Worm (Caenorhabditis elegans) whole organism, early embryonic: ENCODE data around the gene mai-1.

ENCODE experiments used
- B0310.2 ChIP-seq: sonication (generic microtip); optimal IDR thresholded peaks from 2 replicates; lab custom pipeline; 2016; ENCODE audit warnings: mild to moderate bottlenecking, missing genetic modification characterization, missing compliant biosample characterization
- F13C5.2 ChIP-seq: sonication (generic microtip); optimal IDR thresholded peaks from 2 replicates; lab custom pipeline; 2017; ENCODE audit warnings: mild to moderate bottlenecking, missing genetic modification characterization, inconsistent platforms, missing compliant biosample characterization
- aly-1 ChIP-seq: sonication (generic microtip); optimal IDR thresholded peaks from 2 replicates; lab custom pipeline; 2016; ENCODE audit warnings: missing genetic modification characterization, missing compliant biosample characterization
- ama-1 ChIP-seq: fragments of 150-350 bp; optimal IDR thresholded peaks from 2 replicates; lab custom pipeline; 2014
- ceh-13 ChIP-seq: fragments of 200-800 bp; sonication (Bioruptor generic); optimal IDR thresholded peaks from 2 replicates; lab custom pipeline; 2018; ENCODE audit warnings: mild to moderate bottlenecking, missing genetic modification characterization, missing compliant biosample characterization
- ceh-36 ChIP-seq: sonication (generic microtip); optimal IDR thresholded peaks from 2 replicates; lab custom pipeline; 2016; ENCODE audit warnings: missing genetic modification characterization, inconsistent platforms, missing compliant biosample characterization
- ets-7 ChIP-seq: sonication (generic microtip); optimal IDR thresholded peaks from 2 replicates; lab custom pipeline; 2016; ENCODE audit warnings: missing genotype, missing genetic modification characterization, missing compliant biosample characterization
- flt-1 ChIP-seq: fragments of 200-800 bp; sonication (Bioruptor generic); IDR thresholded peaks from 2 replicates; pipeline ENCODE4 v1.3.6; 2022; ENCODE audit warnings: missing genetic modification characterization, missing compliant biosample characterization
- hmbx-1 ChIP-seq: sonication (generic microtip); optimal IDR thresholded peaks from 2 replicates; lab custom pipeline; 2016; ENCODE audit warnings: mild to moderate bottlenecking, missing genetic modification characterization, missing compliant biosample characterization
- hmg-4 ChIP-seq: fragments of 200-800 bp; sonication (Bioruptor generic); optimal IDR thresholded peaks from 2 replicates; lab custom pipeline; 2018; ENCODE audit warnings: mild to moderate bottlenecking, missing genetic modification characterization, missing compliant biosample characterization
- hnd-1 ChIP-seq: sonication (generic microtip); optimal IDR thresholded peaks from 2 replicates; lab custom pipeline; 2016; ENCODE audit warnings: missing genetic modification characterization, missing compliant biosample characterization
- pes-1 ChIP-seq: fragments of 200-800 bp; sonication (Bioruptor generic); IDR thresholded peaks from 2 replicates; pipeline ENCODE4 v1.3.6; 2022; ENCODE audit warnings: missing genetic modification reagents, missing genetic modification characterization, missing compliant biosample characterization
- scrt-1 ChIP-seq: fragments of 200-800 bp; sonication (Bioruptor generic); IDR thresholded peaks from 2 replicates; pipeline ENCODE4 v1.3.6; 2022; ENCODE audit warnings: missing genetic modification characterization, missing compliant biosample characterization
- sea-1 ChIP-seq: fragments of 200-800 bp; sonication (Bioruptor generic); conservative IDR thresholded peaks from 2 replicates; pipeline ENCODE4 v1.3.6; 2022; ENCODE audit warnings: missing genetic modification characterization, missing compliant biosample characterization
- tbx-11 ChIP-seq: fragments of 200-800 bp; sonication (Bioruptor generic); IDR thresholded peaks from 2 replicates; pipeline ENCODE4 v1.3.6; 2022; ENCODE audit warnings: missing genetic modification characterization, missing compliant biosample characterization
- tbx-37 ChIP-seq: fragments of 200-800 bp; sonication (Bioruptor generic); conservative IDR thresholded peaks from 2 replicates; pipeline ENCODE4 v1.3.6; 2022; ENCODE audit warnings: missing genetic modification reagents, missing genetic modification characterization, missing compliant biosample characterization
- tra-4 ChIP-seq: sonication (generic microtip); optimal IDR thresholded peaks from 2 replicates; lab custom pipeline; 2017; ENCODE audit warnings: missing genetic modification characterization, missing compliant biosample characterization

mai-1 gene

DNA sequence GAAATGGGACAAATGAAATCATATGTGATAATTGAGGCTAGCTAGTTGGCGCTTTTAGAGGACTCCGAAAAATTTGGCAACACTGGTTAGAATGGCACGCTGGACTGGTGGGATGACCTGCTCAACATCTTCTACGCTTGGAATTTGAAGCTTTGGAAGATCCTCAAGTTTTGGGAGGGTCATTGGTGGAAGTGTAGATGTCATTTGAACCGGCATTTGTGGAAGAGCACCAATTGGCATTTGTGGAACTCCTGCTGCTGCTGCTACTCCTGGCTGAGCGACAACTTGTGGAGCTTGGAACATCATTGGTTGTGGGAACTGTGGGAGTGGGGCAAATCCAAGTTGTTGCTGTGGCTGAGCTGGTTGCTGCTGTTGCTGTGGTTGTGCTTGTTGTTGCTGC, 23.9 kb downstream of the mai-1 start:
- TF ChIP-seq scrt-1 (GFP tag; lab: Robert Waterston, UW) (no peak), hmbx-1 (no peak), F13C5.2 (tag; lab: Kevin White, UChicago) (no peak), hnd-1 (no peak), B0310.2 (tag; lab: Kevin White, UChicago) (no peak), ceh-36 (tag; lab: Kevin White, UChicago) (no peak), tbx-11 (GFP tag; lab: Robert Waterston, UW) (no peak), hmg-4 (GFP tag; lab: Kevin White, UChicago) (no peak)

DNA sequence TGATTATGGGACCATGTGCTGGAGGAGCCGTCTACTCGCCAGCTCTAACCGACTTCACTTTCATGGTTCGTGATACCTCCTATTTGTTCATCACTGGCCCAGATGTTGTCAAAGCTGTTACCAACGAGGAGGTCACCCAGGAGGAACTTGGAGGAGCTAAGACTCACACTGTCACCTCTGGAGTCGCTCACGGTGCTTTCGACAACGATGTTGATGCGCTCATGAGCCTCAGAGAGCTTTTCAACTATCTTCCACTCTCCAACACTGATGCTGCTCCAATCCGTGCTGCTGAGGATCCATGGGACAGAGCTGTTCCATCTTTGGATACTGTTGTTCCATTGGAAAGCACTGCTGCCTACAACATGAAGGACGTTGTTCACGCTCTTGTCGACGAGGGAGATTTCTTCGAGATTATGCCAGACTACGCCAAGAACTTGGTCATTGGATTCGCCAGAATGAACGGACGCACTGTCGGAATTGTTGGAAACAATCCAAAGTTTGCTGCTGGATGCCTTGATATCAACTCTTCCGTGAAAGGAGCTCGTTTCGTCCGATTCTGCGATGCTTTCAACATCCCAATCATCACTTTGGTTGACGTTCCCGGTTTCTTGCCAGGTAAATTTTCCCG, 25.2 kb downstream of the mai-1 start:
- no peak for TF ChIP-seq ceh-36 (tag; lab: Kevin White, UChicago)
- TF ChIP-seq ets-7 (tag; lab: Kevin White, UChicago): no peak
- TF ChIP-seq F13C5.2 (tag; lab: Kevin White, UChicago): no peak
- no peak for TF ChIP-seq ceh-13
- no peak for TF ChIP-seq tbx-11 (GFP tag; lab: Robert Waterston, UW)
- no peak for TF ChIP-seq hmbx-1
- TF ChIP-seq flt-1 (GFP tag; lab: Robert Waterston, UW): no peak
- TF ChIP-seq pes-1: no peak
- no peak for TF ChIP-seq scrt-1 (GFP tag; lab: Robert Waterston, UW)
- TF ChIP-seq aly-1 (tag; lab: Kevin White, UChicago): no peak
- TF ChIP-seq tbx-37 (GFP tag; lab: Robert Waterston, UW): no peak
- TF ChIP-seq hnd-1: no peak
- no peak for TF ChIP-seq tra-4 (tag; lab: Kevin White, UChicago)
- no peak for TF ChIP-seq ama-1
- TF ChIP-seq B0310.2 (tag; lab: Kevin White, UChicago): no peak
- no peak for TF ChIP-seq sea-1 (GFP tag; lab: Robert Waterston, UW)

DNA sequence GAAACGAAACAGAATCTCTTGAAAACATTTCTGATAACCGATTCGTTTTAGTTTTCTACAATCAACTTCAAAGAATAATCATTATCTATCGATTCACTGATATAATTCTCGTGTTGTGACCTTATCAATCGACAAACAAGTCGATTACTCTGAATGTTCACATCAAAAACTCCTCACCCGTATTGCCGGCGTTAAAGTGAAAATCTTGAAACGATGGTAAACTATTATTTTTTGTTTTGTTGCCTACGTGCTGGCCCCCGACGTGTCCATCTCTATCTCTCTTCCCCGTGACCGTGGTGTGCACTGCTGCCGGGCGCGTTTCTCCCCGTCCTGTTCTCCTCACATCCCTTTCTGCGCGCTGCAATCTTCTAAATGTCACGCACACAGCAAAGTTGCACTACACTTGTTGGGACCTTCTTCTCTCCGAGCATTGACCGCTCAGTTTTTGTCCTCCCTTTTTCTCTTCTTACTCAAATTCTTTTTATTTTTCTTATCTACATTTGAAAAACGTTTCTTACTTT, 26.4 kb downstream of the mai-1 start:
- TF ChIP-seq sea-1 (GFP tag; lab: Robert Waterston, UW) (no peak), ets-7 (tag; lab: Kevin White, UChicago) (no peak), hmbx-1 (no peak), pes-1 (no peak), F13C5.2 (tag; lab: Kevin White, UChicago) (no peak), ceh-13 (no peak), scrt-1 (GFP tag; lab: Robert Waterston, UW) (no peak), ama-1 (no peak)

DNA sequence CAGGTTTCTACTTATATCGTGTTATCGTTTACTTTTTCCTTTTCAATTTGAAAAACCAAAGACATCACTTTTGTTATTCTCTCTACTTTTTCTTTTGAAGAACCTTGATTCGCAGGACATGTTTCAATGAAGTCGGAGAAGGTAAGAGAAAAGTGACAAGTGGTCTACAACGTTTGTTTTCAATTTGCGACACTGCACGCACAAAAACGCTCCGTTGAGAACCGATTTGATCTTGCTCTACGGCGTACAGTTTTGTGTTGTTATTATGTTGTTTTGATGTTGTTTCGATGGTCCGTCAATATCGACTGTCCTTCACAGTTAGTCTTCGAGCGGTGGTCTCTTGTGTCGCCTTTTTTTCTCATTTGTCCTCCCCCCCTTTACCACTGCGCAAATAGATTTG, 27.0 kb downstream of the mai-1 start, which contains the start of gene pccb-1:
Gene pccb-1, plus strand, starts transcription at position 127 of the 400 bp plus-strand sequence.
- TF ChIP-seq ets-7 (tag; lab: Kevin White, UChicago) (no peak), tbx-37 (GFP tag; lab: Robert Waterston, UW) (no peak)

DNA sequence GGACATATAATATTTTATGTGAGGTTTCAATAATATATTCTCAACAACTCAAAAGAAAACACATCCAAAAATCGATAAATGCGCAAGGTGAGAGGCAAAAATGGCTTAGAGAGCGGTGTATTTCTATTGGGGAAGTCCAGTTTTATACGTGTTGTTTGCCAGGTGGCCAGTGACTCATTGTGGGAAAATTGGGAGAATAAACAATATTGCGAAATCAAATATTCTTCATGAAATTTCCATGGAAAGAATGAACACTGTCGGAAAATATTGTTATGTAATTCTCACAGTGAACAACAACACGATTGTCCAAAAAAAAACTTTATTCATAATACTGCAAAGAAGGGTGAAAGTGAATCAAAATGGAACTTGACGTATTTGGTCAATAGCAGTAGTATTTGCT, 28.7 kb downstream of the mai-1 start:
- no peak for TF ChIP-seq tbx-37 (GFP tag; lab: Robert Waterston, UW)
- TF ChIP-seq tra-4 (tag; lab: Kevin White, UChicago): no peak
- TF ChIP-seq hnd-1: no peak
- TF ChIP-seq ceh-36 (tag; lab: Kevin White, UChicago): no peak
- no peak for TF ChIP-seq scrt-1 (GFP tag; lab: Robert Waterston, UW)
- no peak for TF ChIP-seq B0310.2 (tag; lab: Kevin White, UChicago)

DNA sequence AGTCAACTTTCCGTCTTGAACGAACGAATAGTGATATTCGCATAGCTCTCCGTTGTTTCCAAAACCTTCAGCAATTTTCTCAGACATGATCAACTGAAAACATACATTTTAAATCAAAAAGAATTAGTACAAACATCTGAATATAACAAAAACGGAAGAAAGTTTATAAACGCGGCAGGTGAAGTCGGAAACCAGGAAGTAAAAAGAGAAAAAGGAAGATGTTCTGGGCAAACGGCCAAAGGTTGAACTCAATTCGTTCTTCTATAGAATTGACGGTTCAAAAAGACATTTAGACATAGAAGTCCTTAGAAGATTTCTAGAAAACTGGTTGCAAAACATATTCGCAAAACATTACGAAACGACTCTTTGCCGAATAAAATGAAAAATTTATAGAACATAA, 29.1 kb downstream of the mai-1 start, which contains the start of gene F52E4.5:
Gene F52E4.5, minus strand, starts transcription at position 101 of the 400 bp plus-strand sequence.
- TF ChIP-seq scrt-1 (GFP tag; lab: Robert Waterston, UW) (no peak), pes-1 (no peak), B0310.2 (tag; lab: Kevin White, UChicago) (no peak), ceh-36 (tag; lab: Kevin White, UChicago) (no peak), tbx-11 (GFP tag; lab: Robert Waterston, UW) (no peak), ama-1 (no peak), tra-4 (tag; lab: Kevin White, UChicago) (no peak), F13C5.2 (tag; lab: Kevin White, UChicago) (no peak), tbx-37 (GFP tag; lab: Robert Waterston, UW) (no peak), flt-1 (GFP tag; lab: Robert Waterston, UW) (no peak), hmg-4 (GFP tag; lab: Kevin White, UChicago) (no peak), sea-1 (GFP tag; lab: Robert Waterston, UW) (no peak), hmbx-1 (no peak), hnd-1 (no peak), ceh-13 (no peak), aly-1 (tag; lab: Kevin White, UChicago) (no peak)

DNA sequence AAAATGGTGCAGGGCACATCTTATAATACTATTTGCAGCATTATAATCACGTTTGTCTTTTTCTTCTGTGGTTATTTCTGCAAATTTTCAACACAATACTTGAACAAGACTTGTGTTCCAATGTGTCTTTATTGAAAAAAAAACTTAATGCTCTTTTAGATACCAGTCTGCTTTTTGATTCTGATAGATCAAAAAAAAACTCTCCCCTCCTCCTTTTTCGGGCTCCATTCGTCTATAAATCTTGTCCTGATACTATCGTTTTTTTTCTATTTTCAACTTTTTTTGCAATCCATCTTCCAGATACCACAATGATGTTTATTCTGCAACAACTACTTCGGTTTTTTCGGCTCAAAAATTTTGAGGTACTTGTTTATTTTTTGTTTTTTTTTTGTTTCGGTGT, 35.6 kb downstream of the mai-1 start, which contains the start of gene twk-16:
Gene twk-16, plus strand, starts transcription at position 301 of the 400 bp plus-strand sequence.
- TF ChIP-seq tbx-37 (GFP tag; lab: Robert Waterston, UW) (no peak), sea-1 (GFP tag; lab: Robert Waterston, UW) (no peak), scrt-1 (GFP tag; lab: Robert Waterston, UW) (no peak), pes-1 (no peak), tbx-11 (GFP tag; lab: Robert Waterston, UW) (no peak), flt-1 (GFP tag; lab: Robert Waterston, UW) (no peak), ceh-13 (no peak), hmbx-1 (no peak), tra-4 (tag; lab: Kevin White, UChicago) (no peak), hnd-1 (no peak), B0310.2 (tag; lab: Kevin White, UChicago) (no peak), aly-1 (tag; lab: Kevin White, UChicago) (no peak), hmg-4 (GFP tag; lab: Kevin White, UChicago) (no peak)
